Worm (Caenorhabditis elegans) whole organism, young adult: ENCODE data around the gene C15H11.13.

Experiments
- B0035.1 ChIP-seq: sonication (generic microtip); optimal IDR thresholded peaks from 2 replicates; lab custom pipeline; 2016; ENCODE audit warnings: missing genetic modification characterization, mild to moderate bottlenecking, missing compliant biosample characterization, missing genotype, missing genetic modification reagents
- B0261.1 ChIP-seq: sonication (generic microtip); optimal IDR thresholded peaks from 2 replicates; lab custom pipeline; 2016; ENCODE audit warnings: mild to moderate bottlenecking, missing genetic modification characterization, moderate library complexity, missing compliant biosample characterization
- F33H1.4 ChIP-seq: fragments of 200-800 bp; sonication (Bioruptor generic); IDR thresholded peaks from 2 replicates; pipeline ENCODE4 v1.3.6; 2022; ENCODE audit warnings: missing genetic modification reagents, missing genetic modification characterization, missing compliant biosample characterization
- F49E8.2 ChIP-seq: sonication (generic microtip); optimal IDR thresholded peaks from 3 replicates; lab custom pipeline; 2017; ENCODE audit warnings: missing genetic modification characterization, mild to moderate bottlenecking, missing compliant biosample characterization, antibody characterized with exemption, moderate library complexity; ENCODE audit not compliant: insufficient read depth
- F52B5.7 ChIP-seq: sonication (generic microtip); optimal IDR thresholded peaks from 2 replicates; lab custom pipeline; 2016; ENCODE audit warnings: mild to moderate bottlenecking, missing genetic modification characterization, missing compliant biosample characterization
- F55B11.4 ChIP-seq: sonication (generic microtip); optimal IDR thresholded peaks from 2 replicates; lab custom pipeline; 2016; ENCODE audit warnings: missing compliant biosample characterization, missing genetic modification characterization, borderline replicate concordance; ENCODE audit not compliant: insufficient read depth
- F57A8.1 ChIP-seq: fragments of 200-800 bp; sonication (Bioruptor generic); optimal IDR thresholded peaks from 2 replicates; lab custom pipeline; 2018; ENCODE audit warnings: mild to moderate bottlenecking, missing genetic modification characterization, moderate library complexity, missing compliant biosample characterization
- T26A5.8 ChIP-seq: sonication (generic microtip); optimal IDR thresholded peaks from 2 replicates; lab custom pipeline; 2016; ENCODE audit warnings: missing genetic modification characterization, missing compliant biosample characterization
- Y53F4B.3 ChIP-seq: fragments of 200-800 bp; sonication (Bioruptor generic); IDR thresholded peaks from 2 replicates; pipeline ENCODE4 v1.3.6; 2022; ENCODE audit warnings: missing genetic modification reagents, missing genetic modification characterization, missing compliant biosample characterization
- Y95B8A.8 ChIP-seq: fragments of 200-800 bp; sonication (Bioruptor generic); IDR thresholded peaks from 2 replicates; pipeline ENCODE4 v1.3.6; 2022; ENCODE audit warnings: missing genetic modification reagents, missing genetic modification characterization, missing compliant biosample characterization
- athp-1 ChIP-seq: sonication (generic microtip); optimal IDR thresholded peaks from 2 replicates; lab custom pipeline; 2017; ENCODE audit warnings: mild to moderate bottlenecking, missing genetic modification characterization, missing compliant biosample characterization
- attf-3 ChIP-seq: fragments of 200-800 bp; sonication (Bioruptor generic); conservative IDR thresholded peaks from 2 replicates; pipeline ENCODE4 v1.3.6; 2022; ENCODE audit warnings: missing genetic modification reagents, missing genetic modification characterization, missing compliant biosample characterization
- attf-5 ChIP-seq: fragments of 200-800 bp; sonication (Bioruptor generic); optimal IDR thresholded peaks from 2 replicates; lab custom pipeline; 2018; ENCODE audit warnings: mild to moderate bottlenecking, missing genetic modification characterization, missing compliant biosample characterization
- bed-2 ChIP-seq: fragments of 200-800 bp; sonication (Bioruptor generic); IDR thresholded peaks from 2 replicates; pipeline ENCODE4 v1.3.6; 2022; ENCODE audit warnings: missing genetic modification reagents, missing genetic modification characterization, missing compliant biosample characterization
- cebp-1 ChIP-seq, 2 experiments: fragments of 200-800 bp in 1 of 2; sonication (Bioruptor generic) in 1 of 2; sonication (generic microtip) in 1 of 2; IDR thresholded peaks in 1 of 2; optimal IDR thresholded peaks in 1 of 2; 2 replicates each; pipeline versions ENCODE4 v1.3.6 to Lab custom; 2017 to 2022; ENCODE audit warnings: missing compliant biosample characterization in 2 of 2, missing genetic modification characterization in 2 of 2, mild to moderate bottlenecking in 1 of 2, missing genetic modification reagents in 1 of 2, moderate library complexity in 1 of 2
- ceh-100 ChIP-seq: fragments of 200-800 bp; sonication (Bioruptor generic); IDR thresholded peaks from 2 replicates; pipeline ENCODE4 v1.3.6; 2022; ENCODE audit warnings: missing genetic modification reagents, missing genetic modification characterization, missing compliant biosample characterization
- ceh-40 ChIP-seq: fragments of 200-800 bp; sonication (Bioruptor generic); IDR thresholded peaks from 2 replicates; pipeline ENCODE4 v1.3.6; 2022; ENCODE audit warnings: missing genetic modification characterization, missing compliant biosample characterization
- ceh-58 ChIP-seq: fragments of 200-800 bp; sonication (Bioruptor generic); IDR thresholded peaks from 2 replicates; pipeline ENCODE4 v1.3.6; 2022; ENCODE audit warnings: missing genetic modification characterization, missing compliant biosample characterization
- ceh-79 ChIP-seq: sonication (generic microtip); optimal IDR thresholded peaks from 2 replicates; lab custom pipeline; 2017; ENCODE audit warnings: mild to moderate bottlenecking, missing genetic modification characterization, missing compliant biosample characterization
- die-1 ChIP-seq: sonication (generic microtip); optimal IDR thresholded peaks from 2 replicates; lab custom pipeline; 2016; ENCODE audit warnings: missing genotype, mild to moderate bottlenecking, missing genetic modification characterization, missing compliant biosample characterization
- dox-1 ChIP-seq: fragments of 200-800 bp; sonication (Bioruptor generic); IDR thresholded peaks from 2 replicates; pipeline ENCODE4 v1.3.6; 2022; ENCODE audit warnings: missing genetic modification reagents, missing genetic modification characterization, missing compliant biosample characterization
- dpl-1 ChIP-seq: fragments of 150-350 bp; optimal IDR thresholded peaks from 2 replicates; lab custom pipeline; 2014; ENCODE audit warnings: missing biosample characterization, missing genetic modification reagents, missing genetic modification characterization
- egrh-3 ChIP-seq: fragments of 200-800 bp; sonication (Bioruptor generic); IDR thresholded peaks from 2 replicates; pipeline ENCODE4 v1.3.6; 2022; ENCODE audit warnings: missing genetic modification reagents, missing genetic modification characterization, missing compliant biosample characterization
- ekl-4 ChIP-seq: fragments of 200-800 bp; sonication (Bioruptor generic); IDR thresholded peaks from 2 replicates; pipeline ENCODE4 v1.3.6; 2022; ENCODE audit warnings: missing genetic modification reagents, missing genetic modification characterization, missing compliant biosample characterization
- hlh-26 ChIP-seq: fragments of 200-800 bp; sonication (Bioruptor generic); conservative IDR thresholded peaks from 2 replicates; pipeline ENCODE4 v1.3.6; 2022; ENCODE audit warnings: missing genetic modification reagents, missing genetic modification characterization, missing compliant biosample characterization
- lag-1 ChIP-seq: fragments of 200-800 bp; sonication (Bioruptor generic); IDR thresholded peaks from 2 replicates; pipeline ENCODE4 v1.3.6; 2022; ENCODE audit warnings: missing genetic modification reagents, missing genetic modification characterization, missing compliant biosample characterization
- lir-1 ChIP-seq: fragments of 200-800 bp; sonication (Bioruptor generic); conservative IDR thresholded peaks from 2 replicates; pipeline ENCODE4 v1.3.6; 2022; ENCODE audit warnings: missing genetic modification reagents, missing genetic modification characterization, missing compliant biosample characterization
- madf-10 ChIP-seq: sonication (generic microtip); optimal IDR thresholded peaks from 2 replicates; lab custom pipeline; 2016; ENCODE audit warnings: mild to moderate bottlenecking, missing genetic modification characterization, missing compliant biosample characterization
- madf-3 ChIP-seq: fragments of 200-800 bp; sonication (Bioruptor generic); IDR thresholded peaks from 2 replicates; pipeline ENCODE4 v1.3.6; 2022; ENCODE audit warnings: missing genetic modification reagents, missing genetic modification characterization, missing compliant biosample characterization
- mcd-1 ChIP-seq: fragments of 200-800 bp; sonication (Bioruptor generic); IDR thresholded peaks from 2 replicates; pipeline ENCODE4 v1.3.6; 2022; ENCODE audit warnings: missing genetic modification reagents, missing genetic modification characterization, missing compliant biosample characterization
- mel-28 ChIP-seq: sonication (generic microtip); optimal IDR thresholded peaks from 2 replicates; lab custom pipeline; 2016; ENCODE audit warnings: borderline replicate concordance, mild to moderate bottlenecking, missing genetic modification characterization, missing compliant biosample characterization
- nfya-1 ChIP-seq: sonication (generic microtip); optimal IDR thresholded peaks from 2 replicates; lab custom pipeline; 2017; ENCODE audit warnings: antibody characterized with exemption, missing compliant biosample characterization, missing genetic modification characterization, borderline replicate concordance; ENCODE audit not compliant: insufficient read depth
- pbrm-1 ChIP-seq: fragments of 200-800 bp; sonication (Bioruptor generic); IDR thresholded peaks from 2 replicates; pipeline ENCODE4 v1.3.6; 2022; ENCODE audit warnings: missing genetic modification reagents, missing genetic modification characterization, missing compliant biosample characterization
- pha-4 ChIP-seq: fragments of 150-350 bp; sonication (generic microtip); optimal IDR thresholded peaks from 2 replicates; lab custom pipeline; 2014; ENCODE audit warnings: missing biosample characterization, missing genetic modification reagents, missing genetic modification characterization
- snpc-1.1 ChIP-seq: sonication (generic microtip); optimal IDR thresholded peaks from 2 replicates; lab custom pipeline; 2017; ENCODE audit warnings: missing genetic modification characterization, mild to moderate bottlenecking, missing compliant biosample characterization, antibody characterized with exemption, moderate library complexity, missing genotype, missing genetic modification reagents; ENCODE audit not compliant: insufficient read depth
- snpc-1.3 ChIP-seq: sonication (generic microtip); optimal IDR thresholded peaks from 2 replicates; lab custom pipeline; 2017; ENCODE audit warnings: missing genetic modification characterization, mild to moderate bottlenecking, missing compliant biosample characterization, antibody characterized with exemption, moderate library complexity, missing genotype, missing genetic modification reagents; ENCODE audit not compliant: insufficient read depth
- snpc-3.4 ChIP-seq: sonication (generic microtip); optimal IDR thresholded peaks from 2 replicates; lab custom pipeline; 2017; ENCODE audit warnings: missing genetic modification characterization, mild to moderate bottlenecking, missing compliant biosample characterization, antibody characterized with exemption, moderate library complexity, missing genotype, missing genetic modification reagents
- snpc-4 ChIP-seq, 5 experiments: fragments of 150-350 bp in 1 of 5; sonication (generic microtip) in 4 of 5; optimal IDR thresholded peaks; 2 replicates each; lab custom pipeline; 2014 to 2018; ENCODE audit warnings: missing genetic modification characterization in 5 of 5, missing biosample characterization in 3 of 5, antibody characterized with exemption in 2 of 5, mild to moderate bottlenecking in 2 of 5, missing compliant biosample characterization in 2 of 5, missing genotype in 2 of 5, moderate library complexity in 2 of 5, missing genetic modification reagents in 1 of 5
- somi-1 ChIP-seq: fragments of 200-800 bp; sonication (Bioruptor generic); optimal IDR thresholded peaks from 2 replicates; lab custom pipeline; 2018; ENCODE audit warnings: mild to moderate bottlenecking, missing genetic modification characterization, missing compliant biosample characterization
- sptf-2 ChIP-seq: fragments of 200-800 bp; sonication (Bioruptor generic); optimal IDR thresholded peaks from 2 replicates; lab custom pipeline; 2018; ENCODE audit warnings: mild to moderate bottlenecking, missing genetic modification characterization, missing compliant biosample characterization
- tlf-1 ChIP-seq: fragments of 200-800 bp; sonication (Bioruptor generic); optimal IDR thresholded peaks from 2 replicates; lab custom pipeline; 2018; ENCODE audit warnings: mild to moderate bottlenecking, missing genetic modification characterization, missing compliant biosample characterization
- unc-62 ChIP-seq: fragments of 150-350 bp; optimal IDR thresholded peaks from 2 replicates; lab custom pipeline; 2014; ENCODE audit warnings: missing biosample characterization, missing genetic modification reagents, missing genetic modification characterization
- ztf-18 ChIP-seq: sonication (generic microtip); optimal IDR thresholded peaks from 2 replicates; lab custom pipeline; 2016; ENCODE audit warnings: missing genotype, mild to moderate bottlenecking, missing genetic modification characterization, missing compliant biosample characterization
- ztf-6 ChIP-seq: fragments of 200-800 bp; sonication (Bioruptor generic); IDR thresholded peaks from 2 replicates; pipeline ENCODE4 v1.3.6; 2022; ENCODE audit warnings: missing genetic modification reagents, missing genetic modification characterization, missing compliant biosample characterization

C15H11.13 gene

DNA sequence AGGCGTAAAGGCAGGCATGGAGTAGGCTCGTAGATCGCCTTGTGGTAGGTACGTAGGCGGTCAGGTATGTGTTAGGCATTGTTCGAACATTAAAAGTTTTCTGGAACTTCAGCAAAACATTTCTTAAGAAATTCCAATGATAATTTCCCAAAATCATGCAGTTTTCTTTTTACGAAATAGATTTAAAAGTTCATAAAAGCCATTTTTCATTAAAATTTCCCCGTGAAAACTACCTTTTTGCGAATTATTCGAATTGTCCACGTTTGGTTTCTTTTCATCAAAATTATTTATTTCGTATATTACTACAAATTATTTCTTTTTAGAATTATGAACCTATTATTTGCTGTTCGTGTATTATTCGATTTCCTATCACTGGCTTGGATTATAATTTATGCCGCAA lies at the start of gene C15H11.13:
C15H11.13 (plus strand) TSS at position 301 of the 400 bp plus-strand sequence.
- TF ChIP-seq mcd-1 (GFP tag; lab: Robert Waterston, UW) (no peak), snpc-3.4 (tag; lab: Kevin White, UChicago) (no peak), B0035.1 (tag; lab: Kevin White, UChicago) (no peak), ztf-6 (GFP tag; lab: Robert Waterston, UW) (no peak), athp-1 (tag; lab: Kevin White, UChicago) (no peak), madf-10 (tag; lab: Kevin White, UChicago) (no peak), dox-1 (no peak), ceh-100 (GFP tag; lab: Robert Waterston, UW) (no peak), unc-62 (no peak), nfya-1 (tag; lab: Kevin White, UChicago) (no peak), lir-1 (GFP tag; lab: Robert Waterston, UW) (no peak), F49E8.2 (tag; lab: Kevin White, UChicago) (no peak), F52B5.7 (tag; lab: Kevin White, UChicago) (no peak), T26A5.8 (tag; lab: Kevin White, UChicago) (no peak), sptf-2 (no peak), ceh-58 (GFP tag; lab: Robert Waterston, UW) (no peak)

DNA sequence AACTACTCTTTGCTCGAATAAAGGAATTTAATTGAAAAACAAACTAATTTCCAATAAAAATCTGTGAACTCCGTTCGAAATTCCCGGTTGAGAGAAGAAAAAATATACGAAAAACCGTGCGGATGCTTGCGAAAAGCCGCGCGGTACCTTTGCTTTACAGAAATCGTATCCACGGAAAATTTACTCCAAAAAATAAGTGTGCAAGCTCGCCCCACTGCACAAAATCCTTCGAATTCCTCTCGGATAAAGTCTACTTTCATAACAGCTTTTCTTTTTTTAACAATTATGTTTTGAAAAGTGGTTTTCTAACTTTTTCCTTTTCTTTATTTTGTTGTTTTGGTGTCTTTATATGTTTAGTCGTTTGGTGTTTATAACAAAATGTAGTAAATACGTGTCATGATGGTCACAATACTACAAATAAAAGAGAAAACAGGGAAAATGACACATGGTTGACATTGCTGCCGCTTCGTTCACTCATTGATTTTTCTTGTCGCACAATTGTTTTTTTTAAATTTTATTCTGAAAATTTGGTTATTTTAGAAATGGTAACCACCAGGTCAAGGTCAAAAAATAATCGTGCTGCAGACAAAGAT lies 47.5 kb upstream of the C15H11.13 start, which contains the start of gene cept-2:
cept-2 (plus strand) TSS at position 533 of the 593 bp plus-strand sequence.
- TF ChIP-seq snpc-4 (GFP tag; optimal IDR thresholded peaks at IDR 0.05; lab: Kevin White, UChicago) (no peak), snpc-4 (tag; optimal IDR thresholded peaks at IDR 0.05; lab: Kevin White, UChicago) (peak in 2 of 4 experiments; percentile 57 to 70), Y53F4B.3 (GFP tag; lab: Robert Waterston, UW) (no peak), madf-3 (GFP tag; lab: Robert Waterston, UW) (0 out of 2 replicates have a peak, but pooled peaks have one; percentile 45), bed-2 (GFP tag; lab: Robert Waterston, UW) (0 out of 2 replicates have a peak, but pooled peaks have one; percentile 25), ceh-79 (tag; lab: Kevin White, UChicago) (no peak), somi-1 (GFP tag; lab: Kevin White, UChicago) (peak; percentile 57), pha-4 (tag; lab: Kevin White, UChicago) (peak; percentile 45), attf-3 (GFP tag; lab: Robert Waterston, UW) (peak; percentile 69), attf-5 (peak; percentile 87), ceh-40 (GFP tag; lab: Robert Waterston, UW) (no peak), lag-1 (GFP tag; lab: Robert Waterston, UW) (no peak), mel-28 (no peak), F57A8.1 (GFP tag; lab: Kevin White, UChicago) (no peak), snpc-1.3 (tag; lab: Kevin White, UChicago) (peak; percentile 66), F55B11.4 (tag; lab: Kevin White, UChicago) (no peak), dox-1 (peak; percentile 92), ztf-18 (tag; lab: Kevin White, UChicago) (peak; percentile 80), F33H1.4 (GFP tag; lab: Robert Waterston, UW) (peak; percentile 55), dpl-1 (peak; percentile 56), tlf-1 (GFP tag; lab: Kevin White, UChicago) (peak; percentile 66), Y95B8A.8 (GFP tag; lab: Robert Waterston, UW) (0 out of 2 replicates have a peak, but pooled peaks have one; percentile 31), cebp-1 (GFP tag; IDR thresholded peaks at IDR 0.05; lab: Robert Waterston, UW) (0 out of 2 replicates have a peak, but pooled peaks have one; percentile 34), cebp-1 (tag; optimal IDR thresholded peaks at IDR 0.05; lab: Kevin White, UChicago) (no peak), lir-1 (GFP tag; lab: Robert Waterston, UW) (peak; percentile 68), snpc-1.1 (tag; lab: Kevin White, UChicago) (peak; percentile 45), egrh-3 (GFP tag; lab: Robert Waterston, UW) (no peak), ekl-4 (peak; percentile 81), hlh-26 (GFP tag; lab: Robert Waterston, UW) (no peak), pbrm-1 (GFP tag; lab: Robert Waterston, UW) (peak; percentile 78), die-1 (tag; lab: Kevin White, UChicago) (no peak), B0261.1 (tag; lab: Kevin White, UChicago) (peak; percentile 22)
